Worm (Caenorhabditis elegans) whole organism, L3 larva: Measurements from ENCODE around the gene rtfo-1.

ENCODE experiments used
- R02D3.7 ChIP-seq: fragments of 150-350 bp; optimal IDR thresholded peaks from 2 replicates; lab custom pipeline; 2014; ENCODE audit warnings: missing biosample characterization, missing genetic modification characterization
- ZK546.5 ChIP-seq: sonication (generic microtip); optimal IDR thresholded peaks from 2 replicates; lab custom pipeline; 2017; ENCODE audit warnings: missing biosample characterization, missing genetic modification characterization
- aly-2 ChIP-seq: fragments of 150-350 bp; optimal IDR thresholded peaks from 2 replicates; lab custom pipeline; 2014; ENCODE audit warnings: missing biosample characterization, missing genetic modification characterization
- ama-1 ChIP-seq: fragments of 150-350 bp; optimal IDR thresholded peaks from 2 replicates; lab custom pipeline; 2018
- ceh-16 ChIP-seq: sonication (generic microtip); optimal IDR thresholded peaks from 2 replicates; lab custom pipeline; 2017; ENCODE audit warnings: missing biosample characterization, missing genetic modification characterization
- ceh-28 ChIP-seq: fragments of 150-350 bp; optimal IDR thresholded peaks from 2 replicates; lab custom pipeline; 2014; ENCODE audit warnings: missing biosample characterization, missing genetic modification reagents, missing genetic modification characterization
- ceh-82 ChIP-seq: fragments of 150-350 bp; optimal IDR thresholded peaks from 2 replicates; lab custom pipeline; 2014; ENCODE audit warnings: missing biosample characterization, missing genetic modification characterization
- ceh-9 ChIP-seq: sonication (generic microtip); optimal IDR thresholded peaks from 2 replicates; lab custom pipeline; 2018; ENCODE audit warnings: missing biosample characterization, missing genetic modification characterization
- daf-12 ChIP-seq: fragments of 150-350 bp; optimal IDR thresholded peaks from 2 replicates; lab custom pipeline; 2014; ENCODE audit warnings: missing biosample characterization, missing genetic modification reagents, missing genetic modification characterization
- egl-5 ChIP-seq: fragments of 150-350 bp; optimal IDR thresholded peaks from 2 replicates; lab custom pipeline; 2017; ENCODE audit warnings: missing biosample characterization, missing genetic modification reagents, missing genetic modification characterization, inconsistent platforms
- elt-1 ChIP-seq: fragments of 150-350 bp; optimal IDR thresholded peaks from 2 replicates; lab custom pipeline; 2014; ENCODE audit warnings: missing biosample characterization, missing genetic modification characterization
- elt-2 ChIP-seq: sonication (generic microtip); optimal IDR thresholded peaks from 2 replicates; lab custom pipeline; 2016; ENCODE audit warnings: missing genetic modification reagents, mild to moderate bottlenecking, missing genetic modification characterization, missing compliant biosample characterization
- elt-3 ChIP-seq, 3 experiments: fragments of 150-350 bp in 1 of 3; sonication (generic microtip) in 2 of 3; optimal IDR thresholded peaks; 2 replicates in 2 of 3; 4 replicates in 1 of 3; lab custom pipeline; 2014 to 2017; ENCODE audit warnings: missing biosample characterization in 3 of 3, missing genetic modification characterization in 3 of 3
- eor-1 ChIP-seq, 2 experiments: fragments of 150-350 bp; optimal IDR thresholded peaks; 2 replicates each; lab custom pipeline; 2014 to 2018; ENCODE audit warnings: missing biosample characterization in 2 of 2, missing genetic modification characterization in 2 of 2
- fkh-10 ChIP-seq: sonication (generic microtip); optimal IDR thresholded peaks from 2 replicates; lab custom pipeline; 2017; ENCODE audit warnings: missing biosample characterization, missing genetic modification reagents, missing genetic modification characterization
- fkh-2 ChIP-seq: fragments of 150-350 bp; optimal IDR thresholded peaks from 2 replicates; lab custom pipeline; 2014; ENCODE audit warnings: missing biosample characterization, missing genetic modification reagents, missing genetic modification characterization
- fos-1 ChIP-seq: fragments of 150-350 bp; optimal IDR thresholded peaks from 2 replicates; lab custom pipeline; 2014; ENCODE audit warnings: missing biosample characterization, missing genetic modification characterization
- hmg-11 ChIP-seq: sonication (generic microtip); optimal IDR thresholded peaks from 2 replicates; lab custom pipeline; 2016; ENCODE audit warnings: missing genetic modification characterization, missing compliant biosample characterization
- jun-1 ChIP-seq: fragments of 150-350 bp; optimal IDR thresholded peaks from 2 replicates; lab custom pipeline; 2014; ENCODE audit warnings: missing biosample characterization, missing genetic modification reagents, missing genetic modification characterization
- lin-15B ChIP-seq: fragments of 150-350 bp; optimal IDR thresholded peaks from 2 replicates; lab custom pipeline; 2014; ENCODE audit warnings: missing biosample characterization, missing genetic modification characterization
- lin-39 ChIP-seq: fragments of 150-350 bp; optimal IDR thresholded peaks from 2 replicates; lab custom pipeline; 2018; ENCODE audit warnings: missing biosample characterization, missing genetic modification reagents, missing genetic modification characterization
- lsy-12 ChIP-seq: sonication (generic microtip); optimal IDR thresholded peaks from 2 replicates; lab custom pipeline; 2016; ENCODE audit warnings: mild to moderate bottlenecking, missing genetic modification characterization, missing compliant biosample characterization
- mdl-1 ChIP-seq: fragments of 150-350 bp; optimal IDR thresholded peaks from 2 replicates; lab custom pipeline; 2014; ENCODE audit warnings: missing biosample characterization, missing genetic modification characterization
- mml-1 ChIP-seq: fragments of 150-350 bp; sonication (generic microtip); optimal IDR thresholded peaks from 3 replicates; lab custom pipeline; 2014; ENCODE audit warnings: missing biosample characterization, missing genetic modification characterization
- nfya-1 ChIP-seq: sonication (generic microtip); optimal IDR thresholded peaks from 2 replicates; lab custom pipeline; 2017; ENCODE audit warnings: missing genetic modification characterization, mild to moderate bottlenecking, missing compliant biosample characterization, antibody characterized with exemption, moderate library complexity; ENCODE audit not compliant: insufficient read depth
- nhr-11 ChIP-seq: fragments of 150-350 bp; optimal IDR thresholded peaks from 2 replicates; lab custom pipeline; 2014; ENCODE audit warnings: missing biosample characterization, missing genetic modification characterization
- nhr-12 ChIP-seq: fragments of 150-350 bp; optimal IDR thresholded peaks from 2 replicates; lab custom pipeline; 2014; ENCODE audit warnings: missing biosample characterization, missing genetic modification characterization
- nhr-23 ChIP-seq: fragments of 150-350 bp; optimal IDR thresholded peaks from 2 replicates; lab custom pipeline; 2014; ENCODE audit warnings: missing biosample characterization, missing genetic modification reagents, missing genetic modification characterization
- nhr-237 ChIP-seq: fragments of 150-350 bp; optimal IDR thresholded peaks from 2 replicates; lab custom pipeline; 2014; ENCODE audit warnings: missing biosample characterization, missing genetic modification characterization
- nhr-25 ChIP-seq: sonication (generic microtip); optimal IDR thresholded peaks from 2 replicates; lab custom pipeline; 2017; ENCODE audit warnings: missing biosample characterization, missing genetic modification characterization
- nhr-28 ChIP-seq: fragments of 150-350 bp; optimal IDR thresholded peaks from 2 replicates; lab custom pipeline; 2014; ENCODE audit warnings: missing biosample characterization, missing genetic modification characterization
- nhr-43 ChIP-seq: sonication (generic microtip); optimal IDR thresholded peaks from 2 replicates; lab custom pipeline; 2016; ENCODE audit warnings: mild to moderate bottlenecking, missing genetic modification characterization, missing compliant biosample characterization; ENCODE audit not compliant: poor library complexity, severe bottlenecking
- nhr-76 ChIP-seq: fragments of 150-350 bp; sonication (generic microtip); optimal IDR thresholded peaks from 5 replicates; lab custom pipeline; 2014; ENCODE audit warnings: missing biosample characterization, missing genetic modification characterization
- nhr-77 ChIP-seq: fragments of 150-350 bp; optimal IDR thresholded peaks from 2 replicates; lab custom pipeline; 2014; ENCODE audit warnings: missing biosample characterization, missing genetic modification characterization
- pha-4 ChIP-seq: fragments of 150-350 bp; optimal IDR thresholded peaks from 2 replicates; lab custom pipeline; 2014; ENCODE audit warnings: missing biosample characterization, missing genetic modification reagents, missing genetic modification characterization
- pqm-1 ChIP-seq: fragments of 150-350 bp; optimal IDR thresholded peaks from 2 replicates; lab custom pipeline; 2017; ENCODE audit warnings: missing biosample characterization, missing genetic modification characterization, inconsistent platforms
- sea-2 ChIP-seq: fragments of 150-350 bp; sonication (generic microtip); optimal IDR thresholded peaks from 4 replicates; lab custom pipeline; 2014; ENCODE audit warnings: missing biosample characterization, missing genetic modification reagents, missing genetic modification characterization
- skn-1 ChIP-seq: fragments of 150-350 bp; optimal IDR thresholded peaks from 2 replicates; lab custom pipeline; 2014; ENCODE audit warnings: missing biosample characterization, missing genetic modification characterization
- snpc-4 ChIP-seq: fragments of 150-350 bp; optimal IDR thresholded peaks from 2 replicates; lab custom pipeline; 2014; ENCODE audit warnings: missing biosample characterization, missing genetic modification characterization
- tbx-2 ChIP-seq: sonication (generic microtip); optimal IDR thresholded peaks from 2 replicates; lab custom pipeline; 2016; ENCODE audit warnings: mild to moderate bottlenecking, missing genetic modification characterization, missing compliant biosample characterization
- unc-39 ChIP-seq: sonication (generic microtip); optimal IDR thresholded peaks from 4 replicates; lab custom pipeline; 2017; ENCODE audit warnings: missing biosample characterization, missing genetic modification characterization
- unc-62 ChIP-seq: fragments of 150-350 bp; sonication (generic microtip); optimal IDR thresholded peaks from 4 replicates; lab custom pipeline; 2014; ENCODE audit warnings: missing biosample characterization, missing genetic modification reagents, missing genetic modification characterization
- zag-1 ChIP-seq: fragments of 150-350 bp; optimal IDR thresholded peaks from 2 replicates; lab custom pipeline; 2014; ENCODE audit warnings: missing biosample characterization, missing genetic modification characterization
- ztf-11 ChIP-seq: fragments of 150-350 bp; optimal IDR thresholded peaks from 2 replicates; lab custom pipeline; 2014; ENCODE audit warnings: missing biosample characterization, missing genetic modification characterization
- ztf-4 ChIP-seq: fragments of 150-350 bp; optimal IDR thresholded peaks from 2 replicates; lab custom pipeline; 2014; ENCODE audit warnings: missing biosample characterization, missing genetic modification characterization

The rtfo-1 gene

ce11 chrV:9544176-9544632 is 38.2 kb downstream of the rtfo-1 start, which contains the start of gene mdf-1:
TSS of gene mdf-1 (minus strand) at chrV:9544226.
- no peak for TF ChIP-seq nhr-12
- peak; percentile 12 for TF ChIP-seq unc-62 (GFP tag; lab: Kevin White, UChicago)
- TF ChIP-seq tbx-2 (tag; lab: Kevin White, UChicago), result peak; percentile 14
- TF ChIP-seq daf-12, result no peak
- no peak for TF ChIP-seq ceh-16 (tag; lab: Kevin White, UChicago)
- TF ChIP-seq R02D3.7 (tag; lab: Kevin White, UChicago), result no peak
- TF ChIP-seq lin-15B (tag; lab: Kevin White, UChicago), result peak; percentile 73
- peak; percentile 85 for TF ChIP-seq hmg-11 (tag; lab: Kevin White, UChicago)
- no peak for TF ChIP-seq ceh-9 (tag; lab: Kevin White, UChicago)
- TF ChIP-seq elt-1 (tag; lab: Kevin White, UChicago), result no peak
- TF ChIP-seq lsy-12 (tag; lab: Kevin White, UChicago), result peak; percentile 51
- no peak for TF ChIP-seq ztf-11 (tag; lab: Kevin White, UChicago)
- no peak for TF ChIP-seq fkh-10 (GFP tag; lab: Kevin White, UChicago)
- no peak for TF ChIP-seq ZK546.5 (tag; lab: Kevin White, UChicago)
- no peak for TF ChIP-seq mdl-1 (tag; lab: Kevin White, UChicago)
- peak; percentile 47 for TF ChIP-seq elt-2
- TF ChIP-seq pha-4 (tag; lab: Kevin White, UChicago), result peak; percentile 55
- TF ChIP-seq nhr-11, result no peak
- no peak for TF ChIP-seq aly-2
- no peak for TF ChIP-seq nhr-237 (tag; lab: Kevin White, UChicago)
- peak; percentile 58 for TF ChIP-seq pqm-1 (tag; lab: Kevin White, UChicago)
- no peak for TF ChIP-seq fos-1 (tag; lab: Kevin White, UChicago)
- no peak for TF ChIP-seq jun-1
- peak; percentile 36 for TF ChIP-seq snpc-4 (tag; lab: Kevin White, UChicago)
- TF ChIP-seq nhr-76 (tag; lab: Kevin White, UChicago), result no peak
- no peak for TF ChIP-seq ceh-82 (tag; lab: Kevin White, UChicago)
- TF ChIP-seq sea-2 (GFP tag; lab: Kevin White, UChicago), result no peak
- peak; percentile 15 for TF ChIP-seq ceh-28 (tag; lab: Kevin White, UChicago)
- TF ChIP-seq fkh-2, result no peak
- no peak for TF ChIP-seq unc-39 (tag; lab: Kevin White, UChicago)
- peak; percentile 85 for TF ChIP-seq nhr-23 (tag; lab: Kevin White, UChicago)
- TF ChIP-seq egl-5 (tag; lab: Kevin White, UChicago), result peak; percentile 17
- peak; percentile 63 for TF ChIP-seq lin-39
- no peak for TF ChIP-seq nhr-28
- TF ChIP-seq mml-1 (tag; lab: Kevin White, UChicago), result no peak
- no peak for TF ChIP-seq skn-1 (tag; lab: Kevin White, UChicago)
- peak; percentile 15 for TF ChIP-seq ztf-4 (tag; lab: Kevin White, UChicago)
- TF ChIP-seq nhr-43 (tag; lab: Kevin White, UChicago), result peak; percentile 47
- TF ChIP-seq zag-1 (tag; lab: Kevin White, UChicago), result no peak
- no peak for TF ChIP-seq nhr-77
- peak; percentile 75 for TF ChIP-seq nhr-25 (tag; lab: Kevin White, UChicago)
- TF ChIP-seq nfya-1 (tag; lab: Kevin White, UChicago), result peak; percentile 82
- TF ChIP-seq elt-3 (tag; optimal IDR thresholded peaks at IDR 0.05; lab: Kevin White, UChicago), result no peak
- TF ChIP-seq eor-1 (tag; optimal IDR thresholded peaks at IDR 0.05; lab: Kevin White, UChicago), result no peak
- peak; percentile 41 for TF ChIP-seq ama-1 (lab: Kevin White, UChicago)

- TF ChIP-seq ztf-11 (tag; lab: Kevin White, UChicago) (no peak), jun-1 (no peak), aly-2 (no peak)
Observed at ce11 chrV:9541506-9541905, 40.9 kb downstream of the rtfo-1 start, which contains the start of gene C50F4.16. TSS of gene C50F4.16 (minus strand) at chrV:9541606.
